Worm (Caenorhabditis elegans) whole organism, L4 larva: ENCODE data around the gene ipla-5.

Source experiments
- F10B5.3 ChIP-seq: sonication (generic microtip); optimal IDR thresholded peaks from 2 replicates; lab custom pipeline; 2016; ENCODE audit warnings: mild to moderate bottlenecking, missing genetic modification characterization, missing compliant biosample characterization
- F26F4.8 ChIP-seq: fragments of 200-800 bp; sonication (Bioruptor generic); conservative IDR thresholded peaks from 2 replicates; pipeline ENCODE4 v1.3.6; 2022; ENCODE audit warnings: missing genetic modification characterization, missing compliant biosample characterization
- F44E2.7 ChIP-seq: fragments of 200-800 bp; sonication (Bioruptor generic); IDR thresholded peaks from 2 replicates; pipeline ENCODE4 v2.1.2; 2022; ENCODE audit warnings: missing genetic modification characterization, missing compliant biosample characterization
- Y5F2A.4 ChIP-seq: fragments of 200-800 bp; sonication (Bioruptor generic); optimal IDR thresholded peaks from 2 replicates; lab custom pipeline; 2018; ENCODE audit warnings: mild to moderate bottlenecking, missing genetic modification characterization, missing compliant biosample characterization
- ZK546.5 ChIP-seq, 2 experiments: sonication (generic microtip); optimal IDR thresholded peaks; 2 replicates each; lab custom pipeline; 2017; ENCODE audit warnings: missing biosample characterization in 2 of 2, missing genetic modification characterization in 2 of 2
- aly-2 ChIP-seq: sonication (generic microtip); optimal IDR thresholded peaks from 2 replicates; lab custom pipeline; 2018; ENCODE audit warnings: missing biosample characterization, missing genetic modification characterization
- arid-1 ChIP-seq: fragments of 200-800 bp; sonication (Bioruptor generic); conservative IDR thresholded peaks from 2 replicates; pipeline ENCODE4 v1.3.6; 2022; ENCODE audit warnings: missing genetic modification reagents, missing genetic modification characterization, missing compliant biosample characterization
- ceh-32 ChIP-seq: sonication (generic microtip); optimal IDR thresholded peaks from 2 replicates; lab custom pipeline; 2016; ENCODE audit warnings: mild to moderate bottlenecking, missing genetic modification characterization, missing compliant biosample characterization; ENCODE audit not compliant: poor library complexity
- ceh-44 ChIP-seq: fragments of 200-800 bp; sonication (Bioruptor generic); IDR thresholded peaks from 2 replicates; pipeline ENCODE4 v1.3.6; 2022; ENCODE audit warnings: missing genetic modification reagents, missing genetic modification characterization, missing compliant biosample characterization
- ceh-62 ChIP-seq: sonication (generic microtip); optimal IDR thresholded peaks from 2 replicates; lab custom pipeline; 2017; ENCODE audit warnings: missing biosample characterization, missing genetic modification characterization
- daf-16 ChIP-seq, 3 experiments: sonication (generic microtip); optimal IDR thresholded peaks; 2 replicates each; lab custom pipeline; 2016 to 2017; ENCODE audit warnings: missing genetic modification characterization in 3 of 3, missing genetic modification reagents in 3 of 3, mild to moderate bottlenecking in 2 of 3, missing compliant biosample characterization in 2 of 3, missing biosample characterization in 1 of 3, moderate library complexity in 1 of 3
- daf-19 ChIP-seq: fragments of 200-800 bp; sonication (Bioruptor generic); conservative IDR thresholded peaks from 2 replicates; pipeline ENCODE4 v1.3.6; 2022; ENCODE audit warnings: missing genetic modification characterization, missing compliant biosample characterization
- daf-8 ChIP-seq: fragments of 200-800 bp; sonication (Bioruptor generic); IDR thresholded peaks from 2 replicates; pipeline ENCODE4 v1.3.6; 2022; ENCODE audit warnings: missing genetic modification characterization, missing compliant biosample characterization
- dmd-9 ChIP-seq: fragments of 200-800 bp; sonication (Bioruptor generic); IDR thresholded peaks from 2 replicates; pipeline ENCODE4 v1.3.6; 2022; ENCODE audit warnings: missing genetic modification reagents, missing genetic modification characterization, missing compliant biosample characterization
- dve-1 ChIP-seq: sonication (generic microtip); optimal IDR thresholded peaks from 2 replicates; lab custom pipeline; 2017; ENCODE audit warnings: antibody characterized with exemption, mild to moderate bottlenecking, missing genetic modification characterization, missing compliant biosample characterization; ENCODE audit not compliant: insufficient read depth
- egl-43 ChIP-seq: fragments of 200-800 bp; sonication (Bioruptor generic); IDR thresholded peaks from 2 replicates; pipeline ENCODE4 v1.3.6; 2022; ENCODE audit warnings: missing genetic modification reagents, missing genetic modification characterization, missing compliant biosample characterization
- hif-1 ChIP-seq, 2 experiments: sonication (generic microtip); optimal IDR thresholded peaks; 2 replicates each; lab custom pipeline; 2016 to 2017; ENCODE audit warnings: missing compliant biosample characterization in 2 of 2, missing genetic modification characterization in 2 of 2, missing genetic modification reagents in 2 of 2, missing genotype in 2 of 2, mild to moderate bottlenecking in 1 of 2
- hlh-11 ChIP-seq: fragments of 200-800 bp; sonication (Bioruptor generic); optimal IDR thresholded peaks from 2 replicates; lab custom pipeline; 2018; ENCODE audit warnings: mild to moderate bottlenecking, missing genetic modification characterization, missing compliant biosample characterization
- hmg-1.1 ChIP-seq: fragments of 200-800 bp; sonication (Bioruptor generic); IDR thresholded peaks from 2 replicates; pipeline ENCODE4 v1.3.6; 2022; ENCODE audit warnings: missing genetic modification reagents, missing genetic modification characterization, missing compliant biosample characterization
- lin-1 ChIP-seq: fragments of 200-800 bp; sonication (Bioruptor generic); IDR thresholded peaks from 2 replicates; pipeline ENCODE4 v1.3.6; 2022; ENCODE audit warnings: missing genetic modification reagents, missing genetic modification characterization, missing compliant biosample characterization
- lin-15B ChIP-seq: fragments of 150-350 bp; sonication (generic microtip); optimal IDR thresholded peaks from 3 replicates; lab custom pipeline; 2014; ENCODE audit warnings: missing biosample characterization, missing genetic modification characterization
- lin-38 ChIP-seq: fragments of 200-800 bp; sonication (Bioruptor generic); IDR thresholded peaks from 2 replicates; pipeline ENCODE4 v1.3.6; 2022; ENCODE audit warnings: missing genetic modification reagents, missing genetic modification characterization, missing compliant biosample characterization
- lir-3 ChIP-seq: sonication (generic microtip); optimal IDR thresholded peaks from 2 replicates; lab custom pipeline; 2016; ENCODE audit warnings: mild to moderate bottlenecking, missing genetic modification characterization, missing compliant biosample characterization
- lsy-2 ChIP-seq, 2 experiments: fragments of 150-350 bp in 1 of 2; sonication (generic microtip) in 1 of 2; optimal IDR thresholded peaks; 2 replicates each; lab custom pipeline; 2014 to 2017; ENCODE audit warnings: missing biosample characterization in 2 of 2, missing genetic modification characterization in 2 of 2
- mes-2 ChIP-seq: sonication (generic microtip); optimal IDR thresholded peaks from 2 replicates; lab custom pipeline; 2016; ENCODE audit warnings: missing genotype, mild to moderate bottlenecking, missing genetic modification characterization, missing compliant biosample characterization; ENCODE audit not compliant: poor library complexity, severe bottlenecking
- mxl-3 ChIP-seq: fragments of 200-800 bp; sonication (Bioruptor generic); optimal IDR thresholded peaks from 2 replicates; lab custom pipeline; 2018; ENCODE audit warnings: mild to moderate bottlenecking, missing genetic modification characterization, missing compliant biosample characterization
- nhr-11 ChIP-seq: fragments of 150-350 bp; optimal IDR thresholded peaks from 2 replicates; lab custom pipeline; 2014; ENCODE audit warnings: missing biosample characterization, missing genetic modification characterization
- nhr-25 ChIP-seq: sonication (generic microtip); optimal IDR thresholded peaks from 2 replicates; lab custom pipeline; 2017; ENCODE audit warnings: missing genetic modification characterization, mild to moderate bottlenecking, missing compliant biosample characterization, antibody characterized with exemption, moderate library complexity, borderline replicate concordance; ENCODE audit not compliant: insufficient read depth
- nhr-41 ChIP-seq: fragments of 200-800 bp; sonication (Bioruptor generic); IDR thresholded peaks from 2 replicates; pipeline ENCODE4 v1.3.6; 2022; ENCODE audit warnings: missing genetic modification reagents, missing genetic modification characterization, missing compliant biosample characterization
- nhr-42 ChIP-seq: fragments of 200-800 bp; sonication (Bioruptor generic); IDR thresholded peaks from 2 replicates; pipeline ENCODE4 v1.3.6; 2022; ENCODE audit warnings: missing genetic modification characterization, missing compliant biosample characterization
- nhr-6 ChIP-seq: fragments of 150-350 bp; optimal IDR thresholded peaks from 2 replicates; lab custom pipeline; 2014; ENCODE audit warnings: missing biosample characterization, missing genetic modification characterization
- nhr-77 ChIP-seq: fragments of 150-350 bp; optimal IDR thresholded peaks from 2 replicates; lab custom pipeline; 2014; ENCODE audit warnings: missing biosample characterization, missing genetic modification characterization
- pha-4 ChIP-seq, 2 experiments: fragments of 150-350 bp in 1 of 2; fragments of 200-800 bp in 1 of 2; sonication (Bioruptor generic) in 1 of 2; IDR thresholded peaks in 1 of 2; optimal IDR thresholded peaks in 1 of 2; 2 replicates each; pipeline versions ENCODE4 v1.3.6 to Lab custom; 2014 to 2022; ENCODE audit warnings: missing genetic modification characterization in 2 of 2, missing genetic modification reagents in 2 of 2, missing biosample characterization in 1 of 2, missing compliant biosample characterization in 1 of 2
- pqm-1 ChIP-seq: sonication (generic microtip); optimal IDR thresholded peaks from 2 replicates; lab custom pipeline; 2017; ENCODE audit warnings: missing biosample characterization, missing genetic modification characterization
- sdz-12 ChIP-seq: fragments of 200-800 bp; sonication (Bioruptor generic); optimal IDR thresholded peaks from 2 replicates; lab custom pipeline; 2018; ENCODE audit warnings: mild to moderate bottlenecking, missing genetic modification characterization, missing compliant biosample characterization
- snpc-1.2 ChIP-seq: fragments of 200-800 bp; sonication (Bioruptor generic); IDR thresholded peaks from 2 replicates; pipeline ENCODE4 v1.3.6; 2022; ENCODE audit warnings: missing genetic modification reagents, missing genetic modification characterization, missing compliant biosample characterization
- spr-3 ChIP-seq: fragments of 200-800 bp; sonication (Bioruptor generic); optimal IDR thresholded peaks from 2 replicates; lab custom pipeline; 2018; ENCODE audit warnings: mild to moderate bottlenecking, missing genetic modification characterization, missing compliant biosample characterization
- tra-1 ChIP-seq: fragments of 200-800 bp; sonication (Bioruptor generic); IDR thresholded peaks from 2 replicates; pipeline ENCODE4 v1.3.6; 2022; ENCODE audit warnings: missing genetic modification reagents, missing genetic modification characterization, missing compliant biosample characterization
- unc-62 ChIP-seq, 3 experiments: fragments of 150-350 bp in 1 of 3; sonication (generic microtip); optimal IDR thresholded peaks in 2 of 3; peaks in 1 of 3; 1 replicate in 1 of 3; 2 replicates in 2 of 3; lab custom pipeline; 2014 to 2017; ENCODE audit warnings: missing biosample characterization in 3 of 3, missing genetic modification characterization in 3 of 3, missing genetic modification reagents in 3 of 3, missing genotype in 1 of 3
- zag-1 ChIP-seq: fragments of 150-350 bp; optimal IDR thresholded peaks from 2 replicates; lab custom pipeline; 2014; ENCODE audit warnings: missing biosample characterization, missing genetic modification characterization
- zfp-3 ChIP-seq: fragments of 200-800 bp; sonication (Bioruptor generic); conservative IDR thresholded peaks from 2 replicates; pipeline ENCODE4 v1.3.6; 2022; ENCODE audit warnings: missing genetic modification reagents, missing genetic modification characterization, missing compliant biosample characterization

Gene ipla-5

ce11 chrIV:8748967-8749366 lies 33.9 kb downstream of the ipla-5 start:
- TF ChIP-seq lin-15B, result no peak
- TF ChIP-seq mes-2 (tag; lab: Kevin White, UChicago), result no peak
- no peak for TF ChIP-seq daf-8 (GFP tag; lab: Robert Waterston, UW)
- TF ChIP-seq daf-19 (GFP tag; lab: Robert Waterston, UW), result no peak
- TF ChIP-seq ZK546.5 (tag; optimal IDR thresholded peaks at IDR 0.05; lab: Kevin White, UChicago), result no peak
- no peak for TF ChIP-seq nhr-6 (tag; lab: Kevin White, UChicago)
- TF ChIP-seq lin-1 (GFP tag; lab: Robert Waterston, UW), result no peak
- TF ChIP-seq mxl-3, result no peak
- TF ChIP-seq pqm-1 (tag; lab: Kevin White, UChicago), result no peak
- no peak for TF ChIP-seq F26F4.8

- TF ChIP-seq Y5F2A.4 (GFP tag; lab: Kevin White, UChicago) (no peak), snpc-1.2 (GFP tag; lab: Robert Waterston, UW) (peak; percentile 34; the same call in 1 of the 2 replicates)
These were observed 37.4 kb downstream of the ipla-5 start for ce11 chrIV:8752492-8752891.

ce11 chrIV:8754146-8754545 lies 39.1 kb downstream of the ipla-5 start:
- TF ChIP-seq spr-3 (GFP tag; lab: Kevin White, UChicago) (no peak), mes-2 (tag; lab: Kevin White, UChicago) (no peak), egl-43 (no peak), nhr-25 (tag; lab: Kevin White, UChicago) (no peak), nhr-41 (GFP tag; lab: Robert Waterston, UW) (no peak), snpc-1.2 (GFP tag; lab: Robert Waterston, UW) (0 out of 2 replicates have a peak, but pooled peaks have one; percentile 6), aly-2 (tag; lab: Kevin White, UChicago) (no peak)

- TF ChIP-seq spr-3 (GFP tag; lab: Kevin White, UChicago) (no peak), lin-38 (no peak), sdz-12 (no peak), aly-2 (tag; lab: Kevin White, UChicago) (no peak), F10B5.3 (tag; lab: Kevin White, UChicago) (no peak)
These were observed 39.7 kb downstream of the ipla-5 start, which contains the start of gene elli-1 for ce11 chrIV:8754727-8755126. Gene elli-1 (minus strand): TSS chrIV:8754827.

ce11 chrIV:8757729-8758128 lies 42.7 kb downstream of the ipla-5 start:
- TF ChIP-seq ceh-32, result no peak
- peak; percentile 73 for TF ChIP-seq hlh-11 (tag; lab: Kevin White, UChicago)
- TF ChIP-seq dmd-9, result no peak
- TF ChIP-seq pqm-1 (tag; lab: Kevin White, UChicago), result peak; percentile 89
- TF ChIP-seq nhr-11, result peak; percentile 7
- TF ChIP-seq zag-1 (tag; lab: Kevin White, UChicago), result no peak
- no peak for TF ChIP-seq daf-16 (GFP tag; optimal IDR thresholded peaks at IDR 0.05; lab: Kevin White, UChicago)
- TF ChIP-seq daf-16 (tag; optimal IDR thresholded peaks at IDR 0.05; lab: Kevin White, UChicago), result peak; percentile 72
- TF ChIP-seq nhr-41 (GFP tag; lab: Robert Waterston, UW), result no peak
- TF ChIP-seq zfp-3, result no peak
- TF ChIP-seq nhr-42, result no peak
- TF ChIP-seq ceh-44 (GFP tag; lab: Robert Waterston, UW), result no peak
- peak in 1 of 2 experiments; percentile 74 for TF ChIP-seq unc-62 (GFP tag; optimal IDR thresholded peaks at IDR 0.05 in 1 of 2; lab: Kevin White, UChicago)
- no peak for TF ChIP-seq unc-62 (tag; optimal IDR thresholded peaks at IDR 0.05; lab: Kevin White, UChicago)
- TF ChIP-seq hif-1 (tag; optimal IDR thresholded peaks at IDR 0.05; lab: Kevin White, UChicago), result no peak
- peak in 1 of 2 experiments; percentile 4 for TF ChIP-seq lsy-2 (tag; optimal IDR thresholded peaks at IDR 0.05; lab: Kevin White, UChicago)
- no peak for TF ChIP-seq nhr-77 (tag; lab: Kevin White, UChicago)
- no peak for TF ChIP-seq arid-1 (GFP tag; lab: Robert Waterston, UW)
- no peak for TF ChIP-seq ceh-62 (tag; lab: Kevin White, UChicago)
- TF ChIP-seq F44E2.7 (GFP tag; lab: Robert Waterston, UW), result no peak
- peak; percentile 59 for TF ChIP-seq dve-1 (tag; lab: Kevin White, UChicago)
- TF ChIP-seq lir-3 (tag; lab: Kevin White, UChicago), result no peak
- TF ChIP-seq pha-4 (GFP tag; IDR thresholded peaks at IDR 0.05; lab: Robert Waterston, UW), result no peak
- no peak for TF ChIP-seq pha-4 (tag; optimal IDR thresholded peaks at IDR 0.05; lab: Kevin White, UChicago)
- TF ChIP-seq hmg-1.1 (GFP tag; lab: Robert Waterston, UW), result no peak
- TF ChIP-seq tra-1 (GFP tag; lab: Robert Waterston, UW), result 0 out of 2 replicates have a peak, but pooled peaks have one; percentile 44
